Fruit fly (Drosophila melanogaster) whole organism, prepupa: ENCODE measurements around the gene ebd1.
A peak's percentile ranks its signal among the peaks of the same experiment; 100 is the strongest.

Experiments
- Blimp-1 ChIP-seq: fragments of 200-800 bp; sonication (Bioruptor generic); optimal IDR thresholded peaks from 3 replicates; lab custom pipeline; 2017; ENCODE audit warnings: missing biosample characterization, missing genetic modification characterization, mild to moderate bottlenecking, moderate library complexity, missing genetic modification reagents
- CG31627 ChIP-seq: fragments of 200-800 bp; sonication (Bioruptor generic); optimal IDR thresholded peaks from 3 replicates; lab custom pipeline; 2016; ENCODE audit warnings: missing biosample characterization, missing genetic modification characterization
- CG32006 ChIP-seq: fragments of 200-800 bp; sonication (Bioruptor generic); optimal IDR thresholded peaks from 3 replicates; lab custom pipeline; 2017; ENCODE audit warnings: missing biosample characterization, mild to moderate bottlenecking, missing genetic modification characterization
- CG6163 ChIP-seq: fragments of 200-800 bp; sonication (Bioruptor generic); IDR thresholded peaks from 3 replicates; pipeline ENCODE4 v1.3.6; 2022; ENCODE audit warnings: missing biosample characterization, missing genetic modification characterization
- Ets21C ChIP-seq: fragments of 200-800 bp; sonication (Bioruptor generic); optimal IDR thresholded peaks from 3 replicates; lab custom pipeline; 2016; ENCODE audit warnings: missing biosample characterization, missing genetic modification characterization
- Gug ChIP-seq: fragments of 200-800 bp; sonication (Bioruptor generic); IDR thresholded peaks from 2 replicates; pipeline ENCODE4 v1.3.6; 2022; ENCODE audit warnings: missing biosample characterization, missing genetic modification characterization
- dsx ChIP-seq: fragments of 200-800 bp; optimal IDR thresholded peaks from 3 replicates; lab custom pipeline; 2019; ENCODE audit warnings: missing biosample characterization, mild to moderate bottlenecking, missing genetic modification characterization, moderate library complexity; ENCODE audit not compliant: poor library complexity, severe bottlenecking
- fkh ChIP-seq: fragments of 200-800 bp; sonication (Bioruptor generic); optimal IDR thresholded peaks from 3 replicates; lab custom pipeline; 2017; ENCODE audit warnings: missing biosample characterization, mild to moderate bottlenecking, missing genetic modification characterization, moderate library complexity
- lz ChIP-seq: fragments of 200-800 bp; sonication (Bioruptor generic); optimal IDR thresholded peaks from 3 replicates; lab custom pipeline; 2016; ENCODE audit warnings: missing biosample characterization, missing genetic modification characterization
- pdm3 ChIP-seq: fragments of 200-800 bp; sonication (Bioruptor generic); optimal IDR thresholded peaks from 3 replicates; lab custom pipeline; 2016; ENCODE audit warnings: missing biosample characterization, missing genetic modification characterization
- spab ChIP-seq: fragments of 200-800 bp; sonication (Bioruptor generic); optimal IDR thresholded peaks from 2 replicates; lab custom pipeline; 2017; ENCODE audit warnings: missing biosample characterization, mild to moderate bottlenecking, missing genetic modification characterization, missing genetic modification reagents

DNA sequence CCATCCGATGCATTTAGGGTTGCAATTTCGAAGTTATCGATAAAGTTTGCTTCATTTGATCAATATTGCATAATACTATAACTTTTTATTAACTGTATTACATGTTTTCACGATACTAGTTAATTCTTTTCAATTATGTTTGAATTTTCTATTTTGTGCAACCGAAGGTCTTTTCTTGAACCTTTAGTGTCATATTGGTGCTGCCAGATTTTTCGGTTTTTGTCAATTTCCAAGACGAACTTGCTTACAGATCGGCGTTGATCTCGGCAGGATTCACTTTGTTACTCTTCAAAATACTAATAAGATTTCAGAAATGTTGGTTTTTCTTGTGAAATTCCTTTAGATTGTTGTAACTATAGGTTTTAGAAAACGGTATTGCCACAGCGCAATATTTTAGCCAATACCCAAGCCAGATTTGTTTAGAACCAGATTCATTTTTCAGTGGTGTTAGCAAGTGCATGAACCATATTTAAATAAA, 25.0 kb upstream of the ebd1 start, which contains the start of gene CkIIalpha-i3:
- TF ChIP-seq CG32006 (GFP tag; lab: Kevin White, UChicago) = no peak
- TF ChIP-seq Gug (GFP tag; lab: Robert Waterston, UW) = no peak
- no peak for TF ChIP-seq lz (GFP tag; lab: Kevin White, UChicago)
- TF ChIP-seq dsx = no peak
- TF ChIP-seq spab (GFP tag; lab: Kevin White, UChicago) = no peak
- no peak for TF ChIP-seq CG6163 (GFP tag; lab: Robert Waterston, UW)
- no peak for TF ChIP-seq Blimp-1 (GFP tag; lab: Kevin White, UChicago)
- TF ChIP-seq CG31627 (GFP tag; lab: Kevin White, UChicago) = no peak
- TF ChIP-seq fkh (GFP tag; lab: Kevin White, UChicago) = peak; percentile 16
- TF ChIP-seq pdm3 = no peak
- TF ChIP-seq Ets21C (GFP tag; lab: Kevin White, UChicago) = no peak
